Worm (Caenorhabditis elegans): ENCODE data around the gene ssq-3.

Gene ssq-3

DNA sequence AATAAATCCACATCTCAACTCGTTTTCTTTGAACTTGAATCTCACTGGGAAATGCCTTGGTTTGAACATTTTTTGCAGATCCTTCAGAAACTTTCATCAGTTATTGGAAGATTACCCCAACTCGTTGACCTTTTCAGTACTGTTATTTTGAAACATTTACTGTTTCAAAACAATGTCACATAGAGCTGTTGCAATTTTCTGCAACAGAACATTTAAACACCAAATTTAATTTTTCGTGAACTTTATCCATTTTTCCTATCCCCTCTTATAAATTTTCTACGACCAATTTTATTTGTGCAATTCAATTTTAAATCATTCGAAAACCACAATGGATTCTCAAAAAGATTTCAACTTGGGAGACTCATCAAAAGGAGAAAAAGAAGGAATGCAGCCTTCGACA, 3.5 kb upstream of the ssq-3 start, which contains the start of gene ZC477.2:
Gene ZC477.2, plus strand, starts transcription at position 301 of the 400 bp plus-strand sequence.
- TF ChIP-seq lin-39 (tag; optimal IDR thresholded peaks at IDR 0.05): no peak
- TF ChIP-seq unc-39 (tag; optimal IDR thresholded peaks at IDR 0.05): no peak
- TF ChIP-seq nhr-12 (tag; optimal IDR thresholded peaks at IDR 0.05): no peak
- no peak for TF ChIP-seq mdl-1 (tag; optimal IDR thresholded peaks at IDR 0.05)
- TF ChIP-seq blmp-1 (tag; optimal IDR thresholded peaks at IDR 0.05; ENCODE audit: insufficient read depth): no peak
- no peak for TF ChIP-seq unc-62 (GFP tag; optimal IDR thresholded peaks at IDR 0.05)
- no peak for TF ChIP-seq R02D3.7 (tag; optimal IDR thresholded peaks at IDR 0.05)
- no peak for TF ChIP-seq ceh-82 (tag; optimal IDR thresholded peaks at IDR 0.05)
- TF ChIP-seq lsy-2 (tag; optimal IDR thresholded peaks at IDR 0.05): no peak
- no peak for TF ChIP-seq ztf-4 (tag; optimal IDR thresholded peaks at IDR 0.05)
- TF ChIP-seq ama-1 (optimal IDR thresholded peaks at IDR 0.05): no peak
- no peak for TF ChIP-seq nhr-10 (tag; optimal IDR thresholded peaks at IDR 0.05)
- TF ChIP-seq peb-1 (tag; optimal IDR thresholded peaks at IDR 0.05): no peak
- TF ChIP-seq nhr-129 (tag; optimal IDR thresholded peaks at IDR 0.05): no peak
- no peak for TF ChIP-seq nhr-6 (tag; optimal IDR thresholded peaks at IDR 0.05)
- TF ChIP-seq ceh-16 (tag; optimal IDR thresholded peaks at IDR 0.05): no peak
- no peak for TF ChIP-seq nhr-23 (tag; optimal IDR thresholded peaks at IDR 0.05)
- no peak for TF ChIP-seq dmd-4 (tag; optimal IDR thresholded peaks at IDR 0.05)

ce11 chrIV:7114599-7114998, 3.2 kb downstream of the ssq-3 start, which contains the start of gene nas-8:
TSS of gene nas-8 (plus strand) at chrIV:7114899.
- TF ChIP-seq sma-3 (GFP tag; optimal IDR thresholded peaks at IDR 0.05): no peak
- no peak for TF ChIP-seq mbf-1 (tag; optimal IDR thresholded peaks at IDR 0.05)
- no peak for TF ChIP-seq unc-55 (GFP tag; optimal IDR thresholded peaks at IDR 0.05)
- TF ChIP-seq blmp-1 (tag; optimal IDR thresholded peaks at IDR 0.05; ENCODE audit: insufficient read depth): no peak
- no peak for TF ChIP-seq Y55F3AM.14 (GFP tag; optimal IDR thresholded peaks at IDR 0.05)
- TF ChIP-seq nhr-237 (tag; optimal IDR thresholded peaks at IDR 0.05): no peak
- TF ChIP-seq fos-1 (tag; optimal IDR thresholded peaks at IDR 0.05): peak; percentile 11
- no peak for TF ChIP-seq sma-9 (GFP tag; optimal IDR thresholded peaks at IDR 0.05)
- no peak for TF ChIP-seq sma-9 (tag; optimal IDR thresholded peaks at IDR 0.05)
- TF ChIP-seq F13H6.1 (tag; optimal IDR thresholded peaks at IDR 0.05): no peak

DNA sequence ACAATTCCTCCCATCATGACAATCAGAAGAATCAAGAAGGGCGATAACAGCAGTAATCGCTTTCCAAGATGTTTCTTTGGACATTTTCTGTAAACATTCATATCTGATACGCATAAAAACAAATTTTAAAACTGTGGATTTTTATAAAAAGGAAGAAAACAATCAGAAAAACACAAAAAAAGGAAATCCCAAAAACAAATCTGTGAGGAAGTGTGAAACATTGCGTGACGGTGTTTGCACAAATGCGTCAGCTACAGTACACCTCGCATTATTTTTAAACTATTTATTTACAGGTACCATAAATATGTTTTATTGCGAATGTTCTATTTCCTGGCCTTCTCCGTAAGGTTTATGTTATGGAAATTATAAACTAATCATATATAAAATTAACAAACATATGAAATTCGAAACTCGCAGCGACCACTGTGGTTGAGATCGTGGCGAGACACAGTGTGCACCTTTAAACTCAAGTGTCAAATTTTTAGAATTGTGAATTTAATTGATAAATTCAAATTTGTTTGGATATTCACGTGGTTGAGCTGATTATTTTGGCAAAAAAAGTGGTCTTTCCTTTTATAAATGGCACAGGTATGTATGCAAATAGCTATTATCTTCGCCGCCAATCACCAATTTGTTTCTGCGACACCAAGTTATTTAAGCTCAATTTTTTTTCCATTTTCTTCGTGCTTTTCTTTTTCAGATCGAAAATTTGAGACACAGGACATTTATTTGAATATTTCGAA, 10.1 kb downstream of the ssq-3 start, which contains the start of the genes C34D4.10 and str-48:
Gene C34D4.10, minus strand, starts transcription at position 101 of the 743 bp plus-strand sequence.
Gene str-48, plus strand, starts transcription at position 693 of the 743 bp plus-strand sequence.
- no peak for TF ChIP-seq F13H6.1 (tag; optimal IDR thresholded peaks at IDR 0.05)
- TF ChIP-seq ztf-11 (tag; optimal IDR thresholded peaks at IDR 0.05): no peak

- TF ChIP-seq aly-2 (tag; optimal IDR thresholded peaks at IDR 0.05) (no peak), ZK546.5 (tag; optimal IDR thresholded peaks at IDR 0.05) (no peak), peb-1 (tag; optimal IDR thresholded peaks at IDR 0.05) (no peak), mdl-1 (tag; optimal IDR thresholded peaks at IDR 0.05) (no peak), nhr-25 (tag; optimal IDR thresholded peaks at IDR 0.05) (peak; percentile 72), ztf-4 (tag; optimal IDR thresholded peaks at IDR 0.05) (no peak), blmp-1 (tag; optimal IDR thresholded peaks at IDR 0.05; ENCODE audit: insufficient read depth) (peak; percentile 43), nhr-77 (tag; optimal IDR thresholded peaks at IDR 0.05) (no peak), nhr-129 (tag; optimal IDR thresholded peaks at IDR 0.05) (peak; percentile 37), nhr-11 (tag; optimal IDR thresholded peaks at IDR 0.05) (no peak), sma-3 (GFP tag; optimal IDR thresholded peaks at IDR 0.05) (peak; percentile 74), snpc-4 (tag; optimal IDR thresholded peaks at IDR 0.05) (no peak), sma-9 (GFP tag; optimal IDR thresholded peaks at IDR 0.05) (peak; percentile 44), sma-9 (tag; optimal IDR thresholded peaks at IDR 0.05) (no peak), skn-1 (tag; optimal IDR thresholded peaks at IDR 0.05) (no peak), nhr-21 (tag; optimal IDR thresholded peaks at IDR 0.05) (peak; percentile 53), lsy-2 (tag; optimal IDR thresholded peaks at IDR 0.05) (peak in 1 of 2 experiments; percentile 23)
These were observed 20.4 kb downstream of the ssq-3 start, which contains the start of gene grsp-3 for ce11 chrIV:7131780-7132179. TSS of gene grsp-3 (minus strand) at chrIV:7131928.
